Worm (Caenorhabditis elegans): ENCODE results near the gene C30G12.6.

C30G12.6 gene

DNA sequence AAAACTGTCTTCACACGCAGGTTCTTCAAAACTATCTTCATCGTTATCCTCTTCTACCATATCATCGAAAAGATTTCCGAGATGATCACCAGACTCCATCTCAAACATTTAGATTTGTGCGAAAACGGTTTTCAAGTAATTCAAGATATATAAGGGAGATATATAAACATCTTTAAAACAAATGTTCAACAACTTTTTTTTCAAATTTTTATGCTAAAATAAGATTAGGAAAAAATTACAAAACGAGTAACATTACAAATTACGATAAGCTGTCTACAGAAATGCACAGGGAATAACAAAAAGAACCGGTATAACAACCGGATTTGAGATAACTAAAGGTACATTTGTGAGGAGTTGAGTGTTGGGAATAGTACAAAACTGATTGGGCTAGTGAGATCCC lies at the start of gene C30G12.6:
Gene C30G12.6 (minus strand): TSS at position 101 of the 400 bp plus-strand sequence.
- no peak for TF ChIP-seq lin-15B (tag; optimal IDR thresholded peaks at IDR 0.05)
- no peak for TF ChIP-seq pha-4 (tag; optimal IDR thresholded peaks at IDR 0.05)
- TF ChIP-seq nhr-12 (tag; optimal IDR thresholded peaks at IDR 0.05), result no peak
- no peak for TF ChIP-seq lsy-12 (tag; optimal IDR thresholded peaks at IDR 0.05)
- no peak for TF ChIP-seq ceh-82 (tag; optimal IDR thresholded peaks at IDR 0.05)
- TF ChIP-seq mml-1 (tag; optimal IDR thresholded peaks at IDR 0.05), result no peak
- TF ChIP-seq snpc-4 (tag; optimal IDR thresholded peaks at IDR 0.05), result no peak
- no peak for TF ChIP-seq ztf-11 (tag; optimal IDR thresholded peaks at IDR 0.05)
- TF ChIP-seq elt-2 (tag; optimal IDR thresholded peaks at IDR 0.05), result no peak
- TF ChIP-seq sea-2 (GFP tag; optimal IDR thresholded peaks at IDR 0.05), result no peak
- TF ChIP-seq fkh-2 (tag; optimal IDR thresholded peaks at IDR 0.05), result no peak
- no peak for TF ChIP-seq mdl-1 (tag; optimal IDR thresholded peaks at IDR 0.05)
- no peak for TF ChIP-seq nhr-25 (tag; optimal IDR thresholded peaks at IDR 0.05)
- no peak for TF ChIP-seq tbx-2 (tag; optimal IDR thresholded peaks at IDR 0.05)
- TF ChIP-seq skn-1 (tag; optimal IDR thresholded peaks at IDR 0.05), result no peak

DNA sequence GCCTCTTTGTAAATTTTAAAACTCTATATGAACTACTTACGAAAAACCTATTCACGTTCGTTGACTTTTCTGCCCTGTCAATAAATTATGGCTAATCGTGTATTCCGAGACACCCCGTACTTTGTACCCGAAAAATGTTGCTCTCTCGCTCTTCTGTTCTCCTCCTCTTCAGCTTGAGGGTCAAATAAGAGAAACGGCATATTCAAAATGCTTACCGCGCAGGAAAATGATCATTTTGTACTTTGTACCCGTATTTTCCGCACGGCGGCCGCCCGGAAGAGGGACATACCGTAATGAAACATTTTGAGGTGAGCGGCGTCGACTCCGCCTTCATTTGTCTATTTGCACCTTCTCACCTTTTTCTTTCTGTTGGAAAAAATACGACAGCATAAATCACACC lies 47.9 kb upstream of the C30G12.6 start:
- TF ChIP-seq lin-39 (tag; optimal IDR thresholded peaks at IDR 0.05) (peak; percentile 34), ama-1 (optimal IDR thresholded peaks at IDR 0.05) (peak; percentile 86), fkh-10 (GFP tag; optimal IDR thresholded peaks at IDR 0.05) (no peak)

DNA sequence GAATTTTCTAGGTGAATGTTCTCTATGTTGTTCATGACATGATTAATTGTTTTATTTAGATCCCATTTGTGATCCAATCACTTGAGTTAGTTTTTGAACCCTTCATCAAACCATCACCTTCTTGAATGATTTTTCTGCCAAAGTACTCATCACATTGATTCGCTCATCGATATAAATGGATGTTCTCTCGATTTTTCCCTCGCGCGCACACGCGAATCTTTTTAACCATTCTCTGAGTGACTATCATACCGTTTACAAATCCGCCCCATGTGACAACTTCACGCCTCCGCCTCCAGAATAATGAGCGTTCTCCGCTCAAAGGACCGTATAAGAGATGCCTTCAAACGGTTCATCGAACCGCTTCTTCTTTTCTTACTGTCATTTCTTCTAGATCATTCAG lies 47.1 kb upstream of the C30G12.6 start:
- TF ChIP-seq pqm-1 (tag; optimal IDR thresholded peaks at IDR 0.05) (no peak), elt-2 (tag; optimal IDR thresholded peaks at IDR 0.05) (no peak), mdl-1 (tag; optimal IDR thresholded peaks at IDR 0.05) (peak; percentile 50), R02D3.7 (tag; optimal IDR thresholded peaks at IDR 0.05) (peak; percentile 0), nhr-43 (tag; optimal IDR thresholded peaks at IDR 0.05; ENCODE audit: poor library complexity, severe bottlenecking) (peak; percentile 89), egl-27 (tag; optimal IDR thresholded peaks at IDR 0.05) (no peak), nhr-28 (tag; optimal IDR thresholded peaks at IDR 0.05) (no peak), ama-1 (optimal IDR thresholded peaks at IDR 0.05) (peak; percentile 48), ZK546.5 (tag; optimal IDR thresholded peaks at IDR 0.05) (no peak), nhr-76 (tag; optimal IDR thresholded peaks at IDR 0.05) (no peak), elt-1 (tag; optimal IDR thresholded peaks at IDR 0.05) (no peak), fkh-10 (GFP tag; optimal IDR thresholded peaks at IDR 0.05) (no peak), unc-39 (tag; optimal IDR thresholded peaks at IDR 0.05) (no peak), nhr-23 (tag; optimal IDR thresholded peaks at IDR 0.05) (peak; percentile 63), ceh-16 (tag; optimal IDR thresholded peaks at IDR 0.05) (no peak)

DNA sequence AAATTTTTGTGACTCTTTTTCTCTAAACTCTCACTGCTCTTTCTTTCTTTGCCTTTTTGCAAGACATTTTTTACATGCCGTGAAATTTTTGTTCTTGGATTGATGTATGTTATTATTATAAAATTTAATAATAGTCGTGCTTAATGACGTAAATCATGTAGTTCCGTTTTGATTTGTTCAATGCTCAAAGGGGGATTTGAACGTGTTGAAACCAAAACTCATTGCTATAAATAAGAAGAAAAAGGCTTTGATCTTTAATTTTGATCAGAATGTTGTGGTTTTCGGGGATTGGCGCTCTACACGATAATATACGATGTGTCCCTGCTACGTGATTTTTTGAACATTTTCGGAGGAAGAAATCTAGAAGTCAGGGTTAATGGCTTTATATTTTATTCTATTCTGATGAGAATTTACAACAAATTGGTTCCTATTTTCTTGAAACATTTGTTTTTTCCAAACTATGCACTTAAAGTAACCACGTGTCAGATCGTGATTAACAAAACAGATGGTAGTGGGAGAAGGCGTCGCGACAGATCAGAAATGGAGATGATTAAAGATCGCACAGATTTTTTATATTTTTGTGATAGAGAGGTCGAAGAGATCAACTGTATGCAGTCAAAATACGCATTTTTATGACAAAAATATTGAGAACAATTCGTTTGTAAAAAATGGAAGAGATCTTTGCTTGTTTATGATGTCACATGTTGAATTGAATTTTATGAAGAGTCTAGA lies 45.9 kb upstream of the C30G12.6 start:
- TF ChIP-seq nhr-23 (tag; optimal IDR thresholded peaks at IDR 0.05) (no peak), elt-2 (tag; optimal IDR thresholded peaks at IDR 0.05) (no peak), skn-1 (tag; optimal IDR thresholded peaks at IDR 0.05) (no peak)

DNA sequence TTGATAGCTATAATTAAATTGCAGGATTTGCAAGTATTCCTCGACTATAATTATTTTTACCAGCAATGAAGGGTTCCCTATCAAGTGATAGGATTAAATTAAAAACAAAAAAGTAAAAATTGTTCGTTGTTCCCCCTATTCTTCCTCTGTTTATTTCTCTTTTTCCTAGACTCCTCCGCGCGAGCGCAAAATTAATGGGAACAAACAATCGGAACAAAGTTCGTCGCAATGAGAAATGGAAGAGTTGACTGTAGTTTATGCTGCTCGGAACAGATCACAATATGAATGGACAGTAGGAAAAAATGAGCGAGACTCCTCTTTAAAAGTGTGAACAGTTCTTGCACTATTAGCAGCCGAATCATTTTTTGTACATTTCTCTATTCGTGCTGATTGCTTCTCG lies 44.9 kb upstream of the C30G12.6 start:
- TF ChIP-seq nhr-76 (tag; optimal IDR thresholded peaks at IDR 0.05) (no peak), ztf-4 (tag; optimal IDR thresholded peaks at IDR 0.05) (no peak), nhr-237 (tag; optimal IDR thresholded peaks at IDR 0.05) (no peak), nfya-1 (tag; optimal IDR thresholded peaks at IDR 0.05; ENCODE audit: insufficient read depth) (no peak), lsy-12 (tag; optimal IDR thresholded peaks at IDR 0.05) (no peak), pha-4 (tag; optimal IDR thresholded peaks at IDR 0.05) (peak; percentile 73), nhr-43 (tag; optimal IDR thresholded peaks at IDR 0.05; ENCODE audit: poor library complexity, severe bottlenecking) (no peak), ama-1 (optimal IDR thresholded peaks at IDR 0.05) (peak; percentile 65), lin-39 (tag; optimal IDR thresholded peaks at IDR 0.05) (no peak), mml-1 (tag; optimal IDR thresholded peaks at IDR 0.05) (no peak)

DNA sequence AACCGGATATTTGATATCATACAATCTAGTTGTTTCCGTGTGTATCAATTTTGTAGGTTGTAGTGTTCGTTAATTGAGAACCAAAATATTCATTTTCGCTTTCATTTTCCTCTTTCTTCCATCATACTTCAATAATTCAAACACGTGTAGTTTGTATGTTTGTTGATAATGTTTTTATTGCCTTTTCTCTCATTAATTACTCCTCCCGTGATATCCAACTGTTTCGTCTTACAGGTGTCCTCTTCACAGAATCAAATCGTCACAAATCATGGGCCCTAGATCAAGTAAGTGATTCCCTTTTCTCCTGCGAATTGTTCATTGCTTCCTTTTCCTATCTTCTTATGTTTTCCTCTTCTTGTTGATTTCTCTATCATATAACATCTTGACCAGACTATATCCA lies 43.2 kb upstream of the C30G12.6 start, which contains the start of gene nhr-21:
Gene nhr-21 (plus strand): TSS at position 235 of the 400 bp plus-strand sequence.
- TF ChIP-seq ceh-28 (tag; optimal IDR thresholded peaks at IDR 0.05) (peak; percentile 10), elt-3 (tag; optimal IDR thresholded peaks at IDR 0.05) (peak in 1 of 3 experiments; percentile 56), nhr-25 (tag; optimal IDR thresholded peaks at IDR 0.05) (peak; percentile 24), ama-1 (optimal IDR thresholded peaks at IDR 0.05) (peak; percentile 52), nfya-1 (tag; optimal IDR thresholded peaks at IDR 0.05; ENCODE audit: insufficient read depth) (peak; percentile 35), ceh-82 (tag; optimal IDR thresholded peaks at IDR 0.05) (no peak), nhr-43 (tag; optimal IDR thresholded peaks at IDR 0.05; ENCODE audit: poor library complexity, severe bottlenecking) (no peak), nhr-23 (tag; optimal IDR thresholded peaks at IDR 0.05) (peak; percentile 50)

Measured in whole organism, L3 larva.